Worm (Caenorhabditis elegans): Measurements from ENCODE around the gene cank-26.

Gene cank-26

DNA sequence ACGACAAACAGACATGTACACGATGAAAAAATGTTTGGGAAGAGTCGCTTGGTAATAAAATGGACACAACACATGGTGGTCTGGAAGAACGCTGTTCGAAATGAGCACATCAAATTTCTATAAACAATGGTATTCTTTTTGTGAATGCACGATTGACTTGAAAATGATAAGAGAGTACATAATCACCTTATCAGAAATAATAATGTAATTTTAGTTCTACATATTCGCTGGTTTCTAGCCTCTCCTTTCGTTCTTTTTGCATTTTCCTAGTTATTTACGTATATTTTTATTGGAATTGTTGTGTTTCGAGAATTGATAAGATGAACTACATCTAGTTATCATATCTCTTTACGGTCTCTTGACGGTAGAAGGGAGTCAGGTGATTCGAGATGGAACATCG lies 20.8 kb downstream of the cank-26 start:
- peak; percentile 49 for TF ChIP-seq dve-1 (tag; optimal IDR thresholded peaks at IDR 0.05; ENCODE audit: insufficient read depth)
- TF ChIP-seq php-3 (GFP tag; IDR thresholded peaks at IDR 0.05), result peak; percentile 74
- TF ChIP-seq nhr-6 (tag; optimal IDR thresholded peaks at IDR 0.05), result peak; percentile 24
- TF ChIP-seq daf-16 (GFP tag; optimal IDR thresholded peaks at IDR 0.05), result no peak
- TF ChIP-seq daf-16 (tag; optimal IDR thresholded peaks at IDR 0.05), result peak; percentile 89
- no peak for TF ChIP-seq zip-11 (GFP tag; IDR thresholded peaks at IDR 0.05)
- peak; percentile 87 for TF ChIP-seq nhr-28 (tag; optimal IDR thresholded peaks at IDR 0.05)
- peak; percentile 15 for TF ChIP-seq T20F7.1 (GFP tag; optimal IDR thresholded peaks at IDR 0.05)
- TF ChIP-seq attf-4 (tag; optimal IDR thresholded peaks at IDR 0.05), result no peak
- TF ChIP-seq pqm-1 (tag; optimal IDR thresholded peaks at IDR 0.05), result peak; percentile 64
- peak; percentile 51 for TF ChIP-seq hlh-11 (tag; optimal IDR thresholded peaks at IDR 0.05)

DNA sequence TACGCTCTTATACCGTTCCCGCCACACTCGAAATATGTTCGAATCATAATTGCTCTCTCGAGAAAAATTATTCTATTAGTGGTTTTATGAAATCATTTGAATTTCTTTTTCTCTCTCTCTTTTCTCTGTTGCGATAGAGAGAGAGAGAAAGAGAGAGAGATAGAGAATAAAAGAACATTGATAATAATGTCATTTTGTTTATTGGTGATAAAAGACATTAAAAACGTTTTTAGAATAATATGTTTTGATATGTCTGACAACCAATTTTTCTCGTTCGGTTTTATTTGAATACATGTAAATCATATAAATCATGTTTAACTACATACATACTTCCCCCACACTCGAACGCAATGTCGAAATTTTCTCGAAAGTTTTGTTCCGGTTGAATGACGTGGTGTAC lies 21.9 kb downstream of the cank-26 start:
- TF ChIP-seq hlh-11 (tag; optimal IDR thresholded peaks at IDR 0.05) (peak; percentile 26), daf-16 (GFP tag; optimal IDR thresholded peaks at IDR 0.05) (no peak), daf-16 (tag; optimal IDR thresholded peaks at IDR 0.05) (peak; percentile 89), F26F4.8 (GFP tag; conservative IDR thresholded peaks at IDR 0.05) (no peak), T20F7.1 (GFP tag; optimal IDR thresholded peaks at IDR 0.05) (no peak), Y48G9A.11 (GFP tag; IDR thresholded peaks at IDR 0.05) (no peak), fos-1 (tag; optimal IDR thresholded peaks at IDR 0.05) (no peak), ctbp-1 (GFP tag; IDR thresholded peaks at IDR 0.05) (no peak), php-3 (GFP tag; IDR thresholded peaks at IDR 0.05) (peak; percentile 91), mep-1 (tag; optimal IDR thresholded peaks at IDR 0.05) (peak; percentile 49), lsy-2 (tag; optimal IDR thresholded peaks at IDR 0.05) (peak in 1 of 2 experiments; percentile 47), dve-1 (tag; optimal IDR thresholded peaks at IDR 0.05; ENCODE audit: insufficient read depth) (peak; percentile 77), nhr-28 (tag; optimal IDR thresholded peaks at IDR 0.05) (peak; percentile 45), dmd-6 (GFP tag; IDR thresholded peaks at IDR 0.05) (peak; percentile 28; the same call in 1 of the 2 replicates), ceh-20 (GFP tag; IDR thresholded peaks at IDR 0.05) (peak; percentile 66), pha-4 (GFP tag; IDR thresholded peaks at IDR 0.05) (no peak), pha-4 (tag; optimal IDR thresholded peaks at IDR 0.05) (no peak), pqm-1 (tag; optimal IDR thresholded peaks at IDR 0.05) (peak; percentile 22)

DNA sequence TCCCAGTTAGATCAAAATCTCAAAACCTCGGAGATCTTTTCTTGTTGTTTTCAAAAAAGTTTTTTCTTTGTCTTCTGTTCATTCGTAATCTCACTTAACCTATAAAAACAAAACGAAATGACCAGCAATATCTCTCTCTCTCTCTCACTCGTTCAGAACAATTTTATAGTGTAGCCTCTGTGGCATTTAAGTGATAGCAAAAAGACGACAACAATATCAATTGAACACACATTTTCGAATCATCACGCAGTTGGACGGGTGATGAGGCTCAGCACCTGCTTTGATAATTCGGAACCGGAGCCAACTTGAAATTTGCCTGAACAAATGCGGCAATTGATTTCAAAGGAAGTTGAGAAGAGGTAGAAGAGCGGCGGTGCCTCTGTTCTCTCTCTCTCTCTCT lies 22.5 kb downstream of the cank-26 start:
- TF ChIP-seq lin-13 (GFP tag; optimal IDR thresholded peaks at IDR 0.05) (no peak), daf-16 (GFP tag; optimal IDR thresholded peaks at IDR 0.05) (no peak), daf-16 (tag; optimal IDR thresholded peaks at IDR 0.05) (peak; percentile 72), nhr-28 (tag; optimal IDR thresholded peaks at IDR 0.05) (peak; percentile 73), dve-1 (tag; optimal IDR thresholded peaks at IDR 0.05; ENCODE audit: insufficient read depth) (peak; percentile 61), nhr-77 (tag; optimal IDR thresholded peaks at IDR 0.05) (peak; percentile 30), Y75B8A.6 (GFP tag; IDR thresholded peaks at IDR 0.05) (no peak), aha-1 (tag) (peak; percentile 45), nhr-25 (tag; optimal IDR thresholded peaks at IDR 0.05; ENCODE audit: borderline replicate concordance, insufficient read depth) (peak; percentile 49), unc-62 (GFP tag; optimal IDR thresholded peaks at IDR 0.05 in 1 of 2) (peak in 1 of 2 experiments; percentile 60), unc-62 (tag; optimal IDR thresholded peaks at IDR 0.05) (no peak), nhr-11 (tag; optimal IDR thresholded peaks at IDR 0.05) (peak; percentile 49), gei-8 (GFP tag; optimal IDR thresholded peaks at IDR 0.05) (no peak)

DNA sequence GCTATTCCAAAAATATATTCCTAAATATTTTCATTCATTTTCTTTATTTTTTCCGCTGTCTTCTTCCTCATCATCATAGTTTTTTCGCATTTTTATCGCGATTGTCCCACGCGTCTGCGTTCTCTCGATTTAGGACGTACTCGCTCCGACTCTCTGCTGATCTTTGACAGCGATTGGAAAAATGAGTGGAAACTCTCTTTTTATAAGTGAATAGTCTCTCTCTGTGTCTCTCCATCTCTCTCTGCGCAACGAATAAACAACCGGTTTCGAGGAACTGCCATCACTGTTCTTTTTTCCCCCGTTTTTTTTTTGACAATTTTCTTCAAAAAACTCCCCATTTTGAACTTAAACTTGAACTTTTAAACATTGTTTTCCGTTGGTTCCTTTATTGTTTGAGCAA lies 23.5 kb downstream of the cank-26 start:
- TF ChIP-seq dmd-8 (GFP tag; IDR thresholded peaks at IDR 0.05) (no peak), ceh-82 (tag; optimal IDR thresholded peaks at IDR 0.05) (no peak), set-16 (GFP tag; IDR thresholded peaks at IDR 0.05) (no peak), dve-1 (tag; optimal IDR thresholded peaks at IDR 0.05; ENCODE audit: insufficient read depth) (peak; percentile 48), nhr-6 (tag; optimal IDR thresholded peaks at IDR 0.05) (no peak), T26A8.4 (GFP tag; IDR thresholded peaks at IDR 0.05) (no peak), nhr-25 (tag; optimal IDR thresholded peaks at IDR 0.05; ENCODE audit: borderline replicate concordance, insufficient read depth) (peak; percentile 34), ceh-28 (tag; optimal IDR thresholded peaks at IDR 0.05) (no peak), lsy-2 (tag; optimal IDR thresholded peaks at IDR 0.05) (peak in 1 of 2 experiments; percentile 41), Y48G9A.11 (GFP tag; IDR thresholded peaks at IDR 0.05) (no peak), lin-15B (tag; optimal IDR thresholded peaks at IDR 0.05) (no peak), nhr-48 (tag; optimal IDR thresholded peaks at IDR 0.05) (peak; percentile 60), snpc-4 (tag; optimal IDR thresholded peaks at IDR 0.05) (no peak), hlh-11 (tag; optimal IDR thresholded peaks at IDR 0.05) (peak; percentile 62), arid-1 (GFP tag; conservative IDR thresholded peaks at IDR 0.05) (no peak), egl-43 (GFP tag; IDR thresholded peaks at IDR 0.05) (no peak), Y5F2A.4 (GFP tag; optimal IDR thresholded peaks at IDR 0.05) (no peak), F44E2.7 (GFP tag; IDR thresholded peaks at IDR 0.05) (no peak), tra-1 (GFP tag; IDR thresholded peaks at IDR 0.05) (0 out of 2 replicates have a peak, but pooled peaks have one; percentile 36), mep-1 (tag; optimal IDR thresholded peaks at IDR 0.05) (peak; percentile 28), Y105C5A.15 (GFP tag; IDR thresholded peaks at IDR 0.05) (no peak), ama-1 (optimal IDR thresholded peaks at IDR 0.05) (peak; percentile 15), madf-9 (GFP tag; conservative IDR thresholded peaks at IDR 0.05) (0 out of 2 replicates have a peak, but pooled peaks have one; percentile 2)

All from whole organism, L4 larva.